Worm (Caenorhabditis elegans) whole organism, L1 larva: ENCODE measurements around the gene F45B8.5.

Experiments used
- C04F5.9 ChIP-seq: sonication (generic microtip); optimal IDR thresholded peaks from 2 replicates; lab custom pipeline; 2016; ENCODE audit warnings: missing genetic modification characterization, missing compliant biosample characterization
- C16A3.4 ChIP-seq: fragments of 150-350 bp; optimal IDR thresholded peaks from 2 replicates; lab custom pipeline; 2014; ENCODE audit warnings: missing biosample characterization, missing genetic modification characterization
- C34B4.2 ChIP-seq: sonication (generic microtip); optimal IDR thresholded peaks from 2 replicates; lab custom pipeline; 2017; ENCODE audit warnings: mild to moderate bottlenecking, missing genetic modification characterization, missing compliant biosample characterization
- F16B12.6 ChIP-seq: fragments of 150-350 bp; optimal IDR thresholded peaks from 2 replicates; lab custom pipeline; 2014; ENCODE audit warnings: missing biosample characterization, missing genetic modification characterization
- Y116A8C.19 ChIP-seq: sonication (generic microtip); optimal IDR thresholded peaks from 2 replicates; lab custom pipeline; 2016; ENCODE audit warnings: missing compliant biosample characterization, missing genetic modification characterization, borderline replicate concordance
- aha-1 ChIP-seq: fragments of 150-350 bp; optimal IDR thresholded peaks from 2 replicates; lab custom pipeline; 2014; ENCODE audit warnings: missing biosample characterization, missing genetic modification characterization
- aly-2 ChIP-seq: fragments of 150-350 bp; optimal IDR thresholded peaks from 2 replicates; lab custom pipeline; 2014; ENCODE audit warnings: missing biosample characterization, missing genetic modification characterization
- ama-1 ChIP-seq: fragments of 150-350 bp; optimal IDR thresholded peaks from 2 replicates; lab custom pipeline; 2014
- ceh-8 ChIP-seq: fragments of 200-800 bp; sonication (Bioruptor generic); optimal IDR thresholded peaks from 2 replicates; lab custom pipeline; 2018; ENCODE audit warnings: mild to moderate bottlenecking, missing genetic modification characterization, moderate library complexity, missing compliant biosample characterization
- ceh-82 ChIP-seq, 3 experiments: fragments of 150-350 bp in 1 of 3; sonication (generic microtip) in 2 of 3; optimal IDR thresholded peaks; 2 replicates each; lab custom pipeline; 2014 to 2017; ENCODE audit warnings: missing biosample characterization in 3 of 3, missing genetic modification characterization in 3 of 3
- ceh-90 ChIP-seq: sonication (generic microtip); optimal IDR thresholded peaks from 2 replicates; lab custom pipeline; 2016; ENCODE audit warnings: missing genetic modification characterization, missing compliant biosample characterization
- dpl-1 ChIP-seq, 3 experiments: fragments of 150-350 bp in 2 of 3; sonication (generic microtip) in 1 of 3; optimal IDR thresholded peaks; 2 replicates each; lab custom pipeline; 2014 to 2017; ENCODE audit warnings: missing biosample characterization in 3 of 3, missing genetic modification characterization in 3 of 3, missing genetic modification reagents in 3 of 3
- efl-1 ChIP-seq, 4 experiments: fragments of 150-350 bp; optimal IDR thresholded peaks in 3 of 4; peaks in 1 of 4; 1 replicate in 1 of 4; 2 replicates in 3 of 4; lab custom pipeline; 2014; ENCODE audit warnings: missing biosample characterization in 2 of 4, missing genetic modification characterization in 2 of 4, missing genetic modification reagents in 2 of 4
- egl-13 ChIP-seq: sonication (generic microtip); optimal IDR thresholded peaks from 2 replicates; lab custom pipeline; 2016; ENCODE audit warnings: missing genotype, missing genetic modification reagents, missing genetic modification characterization, missing compliant biosample characterization
- egl-27 ChIP-seq, 2 experiments: fragments of 150-350 bp in 1 of 2; sonication (generic microtip); optimal IDR thresholded peaks; 3 replicates each; lab custom pipeline; 2017 to 2018; ENCODE audit warnings: missing biosample characterization in 2 of 2, missing genetic modification characterization in 2 of 2, missing genetic modification reagents in 2 of 2
- elt-2 ChIP-seq: sonication (generic microtip); optimal IDR thresholded peaks from 2 replicates; lab custom pipeline; 2016; ENCODE audit warnings: missing genetic modification characterization, mild to moderate bottlenecking, inconsistent platforms, missing compliant biosample characterization, missing genetic modification reagents
- elt-3 ChIP-seq, 6 experiments: fragments of 150-350 bp in 1 of 6; sonication (generic microtip); optimal IDR thresholded peaks; 2 replicates each; lab custom pipeline; 2017 to 2018; ENCODE audit warnings: missing biosample characterization in 6 of 6, missing genetic modification characterization in 6 of 6, inconsistent platforms in 1 of 6
- fkh-4 ChIP-seq: sonication (generic microtip); optimal IDR thresholded peaks from 2 replicates; lab custom pipeline; 2016; ENCODE audit warnings: missing compliant biosample characterization, missing genetic modification characterization, borderline replicate concordance
- fkh-8 ChIP-seq: sonication (generic microtip); optimal IDR thresholded peaks from 2 replicates; lab custom pipeline; 2016; ENCODE audit warnings: mild to moderate bottlenecking, missing genetic modification characterization, missing compliant biosample characterization
- grh-1 ChIP-seq: fragments of 200-800 bp; sonication (Bioruptor generic); IDR thresholded peaks from 2 replicates; pipeline ENCODE4 v1.3.6; 2022; ENCODE audit warnings: missing genetic modification reagents, missing genetic modification characterization, missing compliant biosample characterization
- hpl-2 ChIP-seq: fragments of 150-350 bp; optimal IDR thresholded peaks from 2 replicates; lab custom pipeline; 2014; ENCODE audit warnings: missing biosample characterization, missing genetic modification reagents, missing genetic modification characterization
- isw-1 ChIP-seq: fragments of 200-800 bp; sonication (Bioruptor generic); IDR thresholded peaks from 2 replicates; pipeline ENCODE4 v1.3.6; 2022; ENCODE audit warnings: missing genetic modification characterization, missing compliant biosample characterization
- lin-14 ChIP-seq: fragments of 200-800 bp; sonication (Bioruptor generic); optimal IDR thresholded peaks from 2 replicates; lab custom pipeline; 2018; ENCODE audit warnings: mild to moderate bottlenecking, missing genetic modification characterization, moderate library complexity, missing compliant biosample characterization
- lin-15B ChIP-seq: fragments of 150-350 bp; sonication (generic microtip); optimal IDR thresholded peaks from 3 replicates; lab custom pipeline; 2014; ENCODE audit warnings: missing biosample characterization, missing genetic modification characterization
- lin-35 ChIP-seq, 2 experiments: fragments of 150-350 bp; optimal IDR thresholded peaks; 2 replicates each; lab custom pipeline; 2014; ENCODE audit warnings: missing biosample characterization in 2 of 2, missing genetic modification characterization in 2 of 2, missing genetic modification reagents in 2 of 2
- lsy-2 ChIP-seq, 2 experiments: fragments of 150-350 bp; optimal IDR thresholded peaks; 2 replicates each; lab custom pipeline; 2014; ENCODE audit warnings: missing biosample characterization in 2 of 2, missing genetic modification characterization in 2 of 2
- mdl-1 ChIP-seq, 2 experiments: fragments of 150-350 bp; optimal IDR thresholded peaks; 2 replicates each; lab custom pipeline; 2014 to 2017; ENCODE audit warnings: missing biosample characterization in 2 of 2, missing genetic modification characterization in 2 of 2, inconsistent platforms in 1 of 2
- mef-2 ChIP-seq: fragments of 150-350 bp; optimal IDR thresholded peaks from 2 replicates; lab custom pipeline; 2014; ENCODE audit warnings: missing biosample characterization, missing genetic modification characterization
- nhr-12 ChIP-seq: sonication (generic microtip); optimal IDR thresholded peaks from 2 replicates; lab custom pipeline; 2017; ENCODE audit warnings: missing biosample characterization, missing genetic modification characterization
- nhr-19 ChIP-seq: fragments of 200-800 bp; sonication (Bioruptor generic); conservative IDR thresholded peaks from 2 replicates; pipeline ENCODE4 v1.3.6; 2022; ENCODE audit warnings: missing genetic modification characterization, missing compliant biosample characterization
- nhr-20 ChIP-seq: sonication (generic microtip); optimal IDR thresholded peaks from 2 replicates; lab custom pipeline; 2016; ENCODE audit warnings: mild to moderate bottlenecking, missing genetic modification characterization, missing compliant biosample characterization
- nhr-237 ChIP-seq: fragments of 150-350 bp; optimal IDR thresholded peaks from 2 replicates; lab custom pipeline; 2014; ENCODE audit warnings: missing biosample characterization, missing genetic modification characterization
- nhr-47 ChIP-seq: sonication (generic microtip); optimal IDR thresholded peaks from 2 replicates; lab custom pipeline; 2016; ENCODE audit warnings: mild to moderate bottlenecking, missing genetic modification characterization, moderate library complexity, missing compliant biosample characterization
- nhr-71 ChIP-seq: sonication (generic microtip); optimal IDR thresholded peaks from 2 replicates; lab custom pipeline; 2016; ENCODE audit warnings: mild to moderate bottlenecking, missing genetic modification characterization, moderate library complexity, missing compliant biosample characterization
- nhr-84 ChIP-seq: sonication (generic microtip); optimal IDR thresholded peaks from 2 replicates; lab custom pipeline; 2017; ENCODE audit warnings: missing biosample characterization, missing genetic modification characterization
- nhr-85 ChIP-seq: sonication (generic microtip); peaks from one replicate; lab custom pipeline; 2016; ENCODE audit warnings: missing genetic modification characterization, inconsistent platforms, missing compliant biosample characterization
- nhr-90 ChIP-seq: sonication (generic microtip); optimal IDR thresholded peaks from 2 replicates; lab custom pipeline; 2016; ENCODE audit warnings: mild to moderate bottlenecking, missing genetic modification characterization, missing compliant biosample characterization; ENCODE audit not compliant: poor library complexity
- rnt-1 ChIP-seq: sonication (generic microtip); optimal IDR thresholded peaks from 2 replicates; lab custom pipeline; 2016; ENCODE audit warnings: mild to moderate bottlenecking, missing genetic modification characterization, moderate library complexity, missing compliant biosample characterization
- snpc-4 ChIP-seq: fragments of 150-350 bp; optimal IDR thresholded peaks from 2 replicates; lab custom pipeline; 2014; ENCODE audit warnings: missing biosample characterization, missing genetic modification characterization
- snu-23 ChIP-seq: sonication (generic microtip); optimal IDR thresholded peaks from 2 replicates; lab custom pipeline; 2016; ENCODE audit warnings: missing genetic modification characterization, missing compliant biosample characterization
- sptf-1 ChIP-seq: fragments of 150-350 bp; optimal IDR thresholded peaks from 2 replicates; lab custom pipeline; 2014; ENCODE audit warnings: missing biosample characterization, missing genetic modification characterization
- swsn-7 ChIP-seq: sonication (generic microtip); optimal IDR thresholded peaks from 2 replicates; lab custom pipeline; 2016; ENCODE audit warnings: missing genetic modification characterization, missing compliant biosample characterization
- tbx-2 ChIP-seq: sonication (generic microtip); optimal IDR thresholded peaks from 2 replicates; lab custom pipeline; 2016; ENCODE audit warnings: missing genetic modification characterization, missing compliant biosample characterization
- tlp-1 ChIP-seq: fragments of 150-350 bp; optimal IDR thresholded peaks from 2 replicates; lab custom pipeline; 2014; ENCODE audit warnings: missing biosample characterization, missing genetic modification characterization
- unc-130 ChIP-seq: fragments of 150-350 bp; optimal IDR thresholded peaks from 2 replicates; lab custom pipeline; 2017; ENCODE audit warnings: missing biosample characterization, missing genetic modification characterization, inconsistent platforms
- unc-62 ChIP-seq: fragments of 150-350 bp; optimal IDR thresholded peaks from 2 replicates; lab custom pipeline; 2014; ENCODE audit warnings: missing biosample characterization, missing genetic modification reagents, missing genetic modification characterization
- unc-86 ChIP-seq: sonication (generic microtip); optimal IDR thresholded peaks from 2 replicates; lab custom pipeline; 2016; ENCODE audit warnings: missing genetic modification characterization, missing compliant biosample characterization
- vab-15 ChIP-seq: sonication (generic microtip); optimal IDR thresholded peaks from 2 replicates; lab custom pipeline; 2017; ENCODE audit warnings: missing genotype, mild to moderate bottlenecking, missing genetic modification characterization, missing compliant biosample characterization
- xbp-1 ChIP-seq: sonication (generic microtip); optimal IDR thresholded peaks from 2 replicates; lab custom pipeline; 2016; ENCODE audit warnings: missing genetic modification characterization, missing compliant biosample characterization
- zip-4 ChIP-seq: fragments of 200-800 bp; sonication (Bioruptor generic); optimal IDR thresholded peaks from 2 replicates; lab custom pipeline; 2018; ENCODE audit warnings: mild to moderate bottlenecking, missing genetic modification characterization, moderate library complexity, missing compliant biosample characterization
- ztf-11 ChIP-seq, 2 experiments: sonication (generic microtip); optimal IDR thresholded peaks; 2 replicates each; lab custom pipeline; 2016 to 2017; ENCODE audit warnings: missing genetic modification characterization in 2 of 2, missing biosample characterization in 1 of 2, missing compliant biosample characterization in 1 of 2
- ztf-4 ChIP-seq: fragments of 150-350 bp; optimal IDR thresholded peaks from 2 replicates; lab custom pipeline; 2014; ENCODE audit warnings: missing biosample characterization, missing genetic modification characterization

F45B8.5 gene

DNA sequence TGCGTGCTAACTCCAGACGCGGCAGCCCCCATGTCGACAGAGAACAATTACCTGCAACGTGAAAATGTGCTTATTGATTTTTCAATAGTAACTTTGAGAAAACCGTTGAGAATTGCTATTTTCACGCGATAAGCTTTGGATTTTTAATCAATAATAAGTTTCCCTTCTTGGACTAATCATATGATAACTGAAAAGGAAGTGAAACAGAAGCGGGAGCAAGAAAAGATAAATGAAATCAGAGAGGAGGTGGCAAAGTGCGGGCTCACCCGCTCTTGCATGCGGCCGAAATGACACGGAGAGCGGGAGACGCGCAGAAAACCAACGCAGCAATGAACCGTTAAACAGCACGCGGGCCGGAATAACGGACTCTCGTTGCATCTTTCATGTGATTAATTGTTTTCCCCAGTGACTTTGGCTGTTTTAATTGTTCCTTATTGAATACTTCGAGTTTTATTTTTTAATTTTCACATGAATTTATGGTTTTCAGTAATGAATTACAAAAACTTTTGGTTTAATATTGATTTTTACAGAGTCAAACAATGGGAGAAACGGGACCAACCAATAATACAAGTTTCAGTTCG is 4.5 kb downstream of the F45B8.5 start, which contains the start of the genes flwr-1 and tbc-1:
flwr-1 (minus strand) TSS at position 51 of the 581 bp plus-strand sequence.
tbc-1 (plus strand) TSS at position 531 of the 581 bp plus-strand sequence.
- TF ChIP-seq fkh-4 (tag; lab: Kevin White, UChicago) (no peak), nhr-71 (tag; lab: Kevin White, UChicago) (peak; percentile 55), lin-35 (GFP tag; optimal IDR thresholded peaks at IDR 0.05; lab: Kevin White, UChicago) (peak; percentile 27 to 55), unc-130 (tag; lab: Kevin White, UChicago) (peak; percentile 66), ceh-8 (no peak), mef-2 (tag; lab: Kevin White, UChicago) (peak; percentile 3), grh-1 (GFP tag; lab: Robert Waterston, UW) (no peak), mdl-1 (tag; optimal IDR thresholded peaks at IDR 0.05; lab: Kevin White, UChicago) (peak in 1 of 2 experiments; percentile 38), C34B4.2 (tag; lab: Kevin White, UChicago) (no peak), xbp-1 (tag; lab: Kevin White, UChicago) (peak; percentile 41), nhr-12 (tag; lab: Kevin White, UChicago) (no peak), egl-27 (tag; optimal IDR thresholded peaks at IDR 0.05; lab: Kevin White, UChicago) (no peak), ceh-82 (tag; optimal IDR thresholded peaks at IDR 0.05; lab: Kevin White, UChicago) (peak in 1 of 3 experiments; percentile 62), nhr-85 (tag; lab: Kevin White, UChicago) (no peak), tlp-1 (tag; lab: Kevin White, UChicago) (no peak), nhr-19 (GFP tag; lab: Robert Waterston, UW) (0 out of 2 replicates have a peak, but pooled peaks have one; percentile 31), snpc-4 (tag; lab: Kevin White, UChicago) (peak; percentile 18), ztf-11 (tag; optimal IDR thresholded peaks at IDR 0.05; lab: Kevin White, UChicago) (no peak), elt-2 (no peak), F16B12.6 (tag; lab: Kevin White, UChicago) (no peak), lsy-2 (tag; optimal IDR thresholded peaks at IDR 0.05; lab: Kevin White, UChicago) (peak in 1 of 2 experiments; percentile 9), nhr-84 (tag; lab: Kevin White, UChicago) (no peak), efl-1 (optimal IDR thresholded peaks at IDR 0.05; lab: Kevin White, UChicago) (no peak), efl-1 (GFP tag; optimal IDR thresholded peaks at IDR 0.05 in 1 of 2; lab: Kevin White, UChicago) (peak in 1 of 2 experiments; percentile 59), C16A3.4 (no peak), ceh-90 (tag; lab: Kevin White, UChicago) (no peak), vab-15 (no peak), ama-1 (lab: Kevin White, UChicago) (no peak), nhr-20 (tag; lab: Kevin White, UChicago) (peak; percentile 17), Y116A8C.19 (tag; lab: Kevin White, UChicago) (no peak), isw-1 (GFP tag; lab: Robert Waterston, UW) (no peak), tbx-2 (tag; lab: Kevin White, UChicago) (peak; percentile 16), C04F5.9 (no peak), zip-4 (GFP tag; lab: Kevin White, UChicago) (no peak), unc-86 (tag; lab: Kevin White, UChicago) (no peak), nhr-47 (tag; lab: Kevin White, UChicago) (peak; percentile 38), dpl-1 (GFP tag; optimal IDR thresholded peaks at IDR 0.05; lab: Kevin White, UChicago) (peak in 1 of 3 experiments; percentile 32), elt-3 (tag; optimal IDR thresholded peaks at IDR 0.05; lab: Kevin White, UChicago) (no peak), fkh-8 (peak; percentile 51), ztf-4 (tag; lab: Kevin White, UChicago) (no peak), aly-2 (tag; lab: Kevin White, UChicago) (no peak), snu-23 (peak; percentile 49), sptf-1 (no peak), nhr-90 (no peak), aha-1 (tag; lab: Kevin White, UChicago) (no peak), swsn-7 (tag; lab: Kevin White, UChicago) (peak; percentile 53), rnt-1 (peak; percentile 29), unc-62 (GFP tag; lab: Kevin White, UChicago) (no peak), egl-13 (tag; lab: Kevin White, UChicago) (no peak), lin-15B (peak; percentile 2), hpl-2 (GFP tag; lab: Kevin White, UChicago) (no peak), nhr-237 (no peak), lin-14 (peak; percentile 53)
